Fruit fly (Drosophila melanogaster) whole organism, embryonic: Measurements from ENCODE around the gene Gr97a.

ENCODE experiments used
- ATbp ChIP-seq: fragments of 200-800 bp; sonication (Bioruptor generic); optimal IDR thresholded peaks from 2 replicates; lab custom pipeline; 2017; ENCODE audit warnings: missing biosample characterization, mild to moderate bottlenecking, missing genetic modification characterization, missing genetic modification reagents
- C15 ChIP-seq: fragments of 200-800 bp; sonication (Bioruptor generic); IDR thresholded peaks from 3 replicates; pipeline ENCODE4 v1.3.6; 2022; ENCODE audit warnings: missing biosample characterization, missing genetic modification characterization
- CG13123 ChIP-seq: fragments of 200-800 bp; sonication (Bioruptor generic); optimal IDR thresholded peaks from 2 replicates; lab custom pipeline; 2016; ENCODE audit warnings: missing biosample characterization, missing genetic modification characterization
- CG13894 ChIP-seq: fragments of 200-800 bp; sonication (Bioruptor generic); optimal IDR thresholded peaks from 3 replicates; lab custom pipeline; 2018; ENCODE audit warnings: missing biosample characterization, mild to moderate bottlenecking, missing genetic modification characterization, moderate library complexity
- CG14965 ChIP-seq: fragments of 200-800 bp; sonication (Bioruptor generic); optimal IDR thresholded peaks from 2 replicates; lab custom pipeline; 2016; ENCODE audit warnings: missing biosample characterization, missing genetic modification characterization, borderline replicate concordance
- CG15269 ChIP-seq: fragments of 200-800 bp; sonication (Bioruptor generic); optimal IDR thresholded peaks from 2 replicates; lab custom pipeline; 2018; ENCODE audit warnings: missing biosample characterization, mild to moderate bottlenecking, missing genetic modification characterization, moderate library complexity
- CG16813 ChIP-seq: fragments of 200-800 bp; sonication (Bioruptor generic); IDR thresholded peaks from 3 replicates; pipeline ENCODE4 v1.3.6; 2022; ENCODE audit warnings: missing biosample characterization, missing genetic modification characterization; ENCODE audit not compliant: partially characterized antibody
- CG17328 ChIP-seq: fragments of 200-800 bp; sonication (Bioruptor generic); IDR thresholded peaks from 2 replicates; pipeline ENCODE4 v1.3.6; 2022; ENCODE audit warnings: missing biosample characterization, missing genetic modification characterization
- CG30431 ChIP-seq: fragments of 200-800 bp; sonication (Bioruptor generic); optimal IDR thresholded peaks from 2 replicates; lab custom pipeline; 2017; ENCODE audit warnings: missing biosample characterization, missing genetic modification characterization
- CG3281 ChIP-seq: fragments of 200-800 bp; sonication (Bioruptor generic); optimal IDR thresholded peaks from 3 replicates; lab custom pipeline; 2017; ENCODE audit warnings: missing biosample characterization, mild to moderate bottlenecking, missing genetic modification characterization
- CG3407 ChIP-seq: fragments of 200-800 bp; sonication (Bioruptor generic); optimal IDR thresholded peaks from 2 replicates; lab custom pipeline; 2018; ENCODE audit warnings: missing biosample characterization, mild to moderate bottlenecking, missing genetic modification characterization
- CG4328 ChIP-seq: fragments of 200-800 bp; sonication (Bioruptor generic); optimal IDR thresholded peaks from 3 replicates; lab custom pipeline; 2017; ENCODE audit warnings: missing biosample characterization, missing genetic modification reagents, missing genetic modification characterization
- CG6272 ChIP-seq: fragments of 200-800 bp; sonication (Bioruptor generic); IDR thresholded peaks from 2 replicates; pipeline ENCODE4 v1.3.6; 2022; ENCODE audit warnings: missing biosample characterization, missing genetic modification characterization
- CG6854 ChIP-seq: fragments of 200-800 bp; sonication (Bioruptor generic); optimal IDR thresholded peaks from 3 replicates; lab custom pipeline; 2017; ENCODE audit warnings: missing biosample characterization, mild to moderate bottlenecking, missing genetic modification characterization
- CG7556 ChIP-seq: fragments of 200-800 bp; sonication (Bioruptor generic); optimal IDR thresholded peaks from 2 replicates; lab custom pipeline; 2017; ENCODE audit warnings: missing biosample characterization, mild to moderate bottlenecking, missing genetic modification characterization
- CG7786 ChIP-seq: fragments of 200-800 bp; sonication (Bioruptor generic); optimal IDR thresholded peaks from 2 replicates; lab custom pipeline; 2016; ENCODE audit warnings: missing biosample characterization, missing genetic modification characterization
- CG7928 ChIP-seq: fragments of 200-800 bp; sonication (Bioruptor generic); optimal IDR thresholded peaks from 2 replicates; lab custom pipeline; 2017; ENCODE audit warnings: missing biosample characterization, mild to moderate bottlenecking, missing genetic modification characterization
- CG8924 ChIP-seq: fragments of 200-800 bp; optimal IDR thresholded peaks from 3 replicates; lab custom pipeline; 2019; ENCODE audit warnings: missing biosample characterization, mild to moderate bottlenecking, missing genetic modification characterization, moderate library complexity
- CG9727 ChIP-seq: fragments of 200-800 bp; sonication (Bioruptor generic); optimal IDR thresholded peaks from 3 replicates; lab custom pipeline; 2017; ENCODE audit warnings: missing biosample characterization, mild to moderate bottlenecking, missing genetic modification characterization
- CHES-1-like ChIP-seq: fragments of 200-800 bp; sonication (Bioruptor generic); optimal IDR thresholded peaks from 2 replicates; lab custom pipeline; 2016; ENCODE audit warnings: missing biosample characterization, missing genetic modification characterization
- Dip3 ChIP-seq: fragments of 200-800 bp; sonication (Bioruptor generic); optimal IDR thresholded peaks from 3 replicates; lab custom pipeline; 2016; ENCODE audit warnings: missing biosample characterization, missing genetic modification characterization
- Dll ChIP-seq: fragments of 200-800 bp; sonication (Bioruptor generic); IDR thresholded peaks from 4 replicates; pipeline ENCODE4 v1.3.6; 2022; ENCODE audit warnings: missing biosample characterization, missing genetic modification characterization; ENCODE audit not compliant: partially characterized antibody
- Dp ChIP-seq: fragments of 200-800 bp; sonication (Bioruptor generic); optimal IDR thresholded peaks from 2 replicates; lab custom pipeline; 2018; ENCODE audit warnings: missing biosample characterization, mild to moderate bottlenecking, missing genetic modification characterization, moderate library complexity
- Hr3 ChIP-seq: fragments of 200-800 bp; sonication (Bioruptor generic); optimal IDR thresholded peaks from 3 replicates; lab custom pipeline; 2016; ENCODE audit warnings: missing biosample characterization, missing genetic modification characterization
- Mad ChIP-seq: fragments of 200-800 bp; sonication (Bioruptor generic); optimal IDR thresholded peaks from 2 replicates; lab custom pipeline; 2016; ENCODE audit warnings: missing biosample characterization, missing genetic modification characterization
- Neu2 ChIP-seq: fragments of 200-800 bp; sonication (Bioruptor generic); optimal IDR thresholded peaks from 3 replicates; lab custom pipeline; 2016; ENCODE audit warnings: missing biosample characterization, missing genetic modification characterization, borderline replicate concordance
- Oaz ChIP-seq: fragments of 200-800 bp; sonication (Bioruptor generic); IDR thresholded peaks from 2 replicates; pipeline ENCODE4 v1.3.6; 2022; ENCODE audit warnings: missing biosample characterization, missing genetic modification characterization
- Trl ChIP-seq, 3 experiments: fragments of >200 bp in 2 of 3; fragments of 200-800 bp in 1 of 3; sonication (Bioruptor generic) in 1 of 3; optimal IDR thresholded peaks; 2 replicates in 1 of 3; 3 replicates in 2 of 3; lab custom pipeline; 2016 to 2017; ENCODE audit warnings: missing biosample characterization in 1 of 3, missing genetic modification characterization in 1 of 3
- Usf ChIP-seq: fragments of 200-800 bp; sonication (Bioruptor generic); optimal IDR thresholded peaks from 2 replicates; lab custom pipeline; 2017; ENCODE audit warnings: missing genotype, missing biosample characterization, missing genetic modification characterization
- al ChIP-seq: fragments of 200-800 bp; sonication (Bioruptor generic); IDR thresholded peaks from 2 replicates; pipeline ENCODE4 v1.3.6; 2022; ENCODE audit warnings: missing biosample characterization, missing genetic modification characterization
- az2 ChIP-seq: fragments of 200-800 bp; sonication (Bioruptor generic); optimal IDR thresholded peaks from 3 replicates; lab custom pipeline; 2016; ENCODE audit warnings: missing biosample characterization, missing genetic modification characterization
- bowl ChIP-seq: fragments of 200-800 bp; sonication (Bioruptor generic); IDR thresholded peaks from 2 replicates; pipeline ENCODE4 v1.3.6; 2022; ENCODE audit warnings: missing biosample characterization, missing genetic modification characterization
- danr ChIP-seq: fragments of 200-800 bp; sonication (Bioruptor generic); IDR thresholded peaks from 2 replicates; pipeline ENCODE4 v1.3.6; 2022; ENCODE audit warnings: missing biosample characterization, missing genetic modification characterization
- disco-r ChIP-seq: fragments of 200-800 bp; sonication (Bioruptor generic); optimal IDR thresholded peaks from 2 replicates; lab custom pipeline; 2016; ENCODE audit warnings: missing biosample characterization, missing genetic modification characterization
- ems ChIP-seq: fragments of 200-800 bp; sonication (Bioruptor generic); optimal IDR thresholded peaks from 3 replicates; lab custom pipeline; 2016; ENCODE audit warnings: missing biosample characterization, missing genetic modification characterization
- eyg ChIP-seq: fragments of 200-800 bp; sonication (Bioruptor generic); optimal IDR thresholded peaks from 3 replicates; lab custom pipeline; 2016; ENCODE audit warnings: missing biosample characterization, missing genetic modification characterization
- gcm2 ChIP-seq: fragments of 200-800 bp; sonication (Bioruptor generic); optimal IDR thresholded peaks from 2 replicates; lab custom pipeline; 2016; ENCODE audit warnings: missing biosample characterization, missing genetic modification characterization
- gem ChIP-seq: fragments of 200-800 bp; sonication (Bioruptor generic); optimal IDR thresholded peaks from 2 replicates; lab custom pipeline; 2019; ENCODE audit warnings: missing biosample characterization, mild to moderate bottlenecking, missing genetic modification characterization, moderate library complexity
- grn ChIP-seq: fragments of 200-800 bp; sonication (Bioruptor generic); optimal IDR thresholded peaks from 3 replicates; lab custom pipeline; 2017; ENCODE audit warnings: missing biosample characterization, missing genetic modification characterization
- gsb-n ChIP-seq: fragments of 200-800 bp; sonication (Bioruptor generic); optimal IDR thresholded peaks from 3 replicates; lab custom pipeline; 2018; ENCODE audit warnings: missing biosample characterization, mild to moderate bottlenecking, missing genetic modification characterization
- gt ChIP-seq: fragments of 200-800 bp; sonication (Bioruptor generic); IDR thresholded peaks from 2 replicates; pipeline ENCODE4 v1.3.6; 2022; ENCODE audit warnings: missing biosample characterization, missing genetic modification characterization
- inv ChIP-seq: fragments of 200-800 bp; sonication (Bioruptor generic); IDR thresholded peaks from 2 replicates; pipeline ENCODE4 v1.3.6; 2022; ENCODE audit warnings: missing biosample characterization, missing genetic modification characterization; ENCODE audit not compliant: partially characterized antibody
- jumu ChIP-seq: fragments of 200-800 bp; sonication (Bioruptor generic); optimal IDR thresholded peaks from 3 replicates; lab custom pipeline; 2016; ENCODE audit warnings: missing biosample characterization, missing genetic modification characterization
- kah ChIP-seq: fragments of 200-800 bp; sonication (Bioruptor generic); optimal IDR thresholded peaks from 2 replicates; lab custom pipeline; 2018; ENCODE audit warnings: missing biosample characterization, mild to moderate bottlenecking, missing genetic modification characterization
- nerfin-1 ChIP-seq: fragments of 200-800 bp; sonication (Bioruptor generic); optimal IDR thresholded peaks from 3 replicates; lab custom pipeline; 2019; ENCODE audit warnings: missing biosample characterization, mild to moderate bottlenecking, missing genetic modification characterization, moderate library complexity
- otp ChIP-seq: fragments of 200-800 bp; sonication (Bioruptor generic); IDR thresholded peaks from 3 replicates; pipeline ENCODE4, ENCODE4 v1.3.6; 2022; ENCODE audit warnings: missing biosample characterization, missing genetic modification characterization
- p53 ChIP-seq: fragments of 200-800 bp; sonication (Bioruptor generic); optimal IDR thresholded peaks from 2 replicates; lab custom pipeline; 2016; ENCODE audit warnings: missing biosample characterization, missing genetic modification characterization
- pita ChIP-seq: fragments of 200-800 bp; sonication (Bioruptor generic); optimal IDR thresholded peaks from 2 replicates; lab custom pipeline; 2017; ENCODE audit warnings: missing biosample characterization, mild to moderate bottlenecking, missing genetic modification characterization
- repo ChIP-seq: fragments of 200-800 bp; sonication (Bioruptor generic); optimal IDR thresholded peaks from 2 replicates; lab custom pipeline; 2016; ENCODE audit warnings: missing biosample characterization, missing genetic modification characterization
- toy ChIP-seq: fragments of 200-800 bp; sonication (Bioruptor generic); IDR thresholded peaks from 2 replicates; pipeline ENCODE4 v1.3.6; 2022; ENCODE audit warnings: missing biosample characterization, missing genetic modification characterization
- zf30C ChIP-seq: fragments of 200-800 bp; sonication (Bioruptor generic); optimal IDR thresholded peaks from 3 replicates; lab custom pipeline; 2018; ENCODE audit warnings: missing biosample characterization, mild to moderate bottlenecking, missing genetic modification characterization

Gr97a gene

DNA sequence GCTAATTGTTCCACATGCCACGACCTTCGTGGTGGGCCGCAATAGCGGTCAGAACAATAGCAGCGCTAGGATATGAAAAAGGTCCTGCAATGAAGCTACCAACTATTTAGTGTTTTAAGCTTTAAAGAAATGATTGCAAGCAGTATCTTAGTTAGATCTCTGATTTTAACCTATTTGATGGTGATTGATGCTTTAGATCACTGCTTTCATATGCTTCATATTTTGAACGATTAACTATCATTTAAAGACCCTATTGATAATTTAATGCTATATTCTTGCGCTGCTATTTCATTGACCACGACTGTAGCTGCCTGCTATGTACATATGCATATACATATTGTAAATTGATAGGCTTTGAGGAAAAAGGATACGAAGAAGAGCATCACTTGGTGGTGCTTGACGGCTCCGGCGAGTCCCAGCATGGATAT lies 2.5 kb downstream of the Gr97a start (continued):
- TF ChIP-seq CG7928 (GFP tag; lab: Kevin White, UChicago) (no peak), danr (GFP tag; lab: Robert Waterston, UW) (peak; percentile 63), Neu2 (GFP tag; lab: Kevin White, UChicago) (peak; percentile 53), Trl (optimal IDR thresholded peaks at IDR 0.05; lab: Kevin White, UChicago) (no peak), Trl (GFP tag; optimal IDR thresholded peaks at IDR 0.05; lab: Kevin White, UChicago) (peak; percentile 16), gcm2 (GFP tag; lab: Kevin White, UChicago) (no peak), CG4328 (no peak), grn (GFP tag; lab: Kevin White, UChicago) (no peak), pita (no peak), CG9727 (peak; percentile 90), inv (GFP tag; lab: Robert Waterston, UW) (no peak), disco-r (GFP tag; lab: Kevin White, UChicago) (no peak), CG8924 (tag; lab: Kevin White, UChicago) (peak; percentile 79), CG3281 (GFP tag; lab: Kevin White, UChicago) (peak; percentile 82), CG3407 (GFP tag; lab: Kevin White, UChicago) (peak; percentile 16), CG30431 (GFP tag; lab: Kevin White, UChicago) (no peak), repo (GFP tag; lab: Kevin White, UChicago) (peak; percentile 70), CG13123 (no peak), Mad (no peak), CG6854 (GFP tag; lab: Kevin White, UChicago) (peak; percentile 53), gt (GFP tag; lab: Robert Waterston, UW) (no peak), Dll (GFP tag; lab: Robert Waterston, UW) (no peak), jumu (peak; percentile 55), zf30C (GFP tag; lab: Kevin White, UChicago) (no peak), p53 (peak; percentile 31), Oaz (no peak), CG16813 (GFP tag; lab: Robert Waterston, UW) (no peak), CG7786 (GFP tag; lab: Kevin White, UChicago) (peak; percentile 8), CG13894 (tag; lab: Kevin White, UChicago) (peak; percentile 19), C15 (peak; percentile 6; the same call in 1 of the 3 replicates), bowl (GFP tag; lab: Robert Waterston, UW) (no peak), Dp (GFP tag; lab: Kevin White, UChicago) (no peak), Hr3 (GFP tag; lab: Kevin White, UChicago) (no peak), CG6272 (no peak), CG7556 (GFP tag; lab: Kevin White, UChicago) (peak; percentile 52), Dip3 (GFP tag; lab: Kevin White, UChicago) (peak; percentile 41), Usf (no peak), CG17328 (no peak), CG14965 (GFP tag; lab: Kevin White, UChicago) (peak; percentile 27), eyg (GFP tag; lab: Kevin White, UChicago) (no peak), gem (peak; percentile 64), nerfin-1 (tag; lab: Kevin White, UChicago) (peak; percentile 67), toy (GFP tag; lab: Robert Waterston, UW) (no peak), ATbp (peak; percentile 27), al (GFP tag; lab: Robert Waterston, UW) (no peak), otp (no peak), gsb-n (tag; lab: Kevin White, UChicago) (no peak), kah (GFP tag; lab: Kevin White, UChicago) (peak; percentile 56), ems (GFP tag; lab: Kevin White, UChicago) (peak; percentile 55), az2 (GFP tag; lab: Kevin White, UChicago) (peak; percentile 12), CHES-1-like (GFP tag; lab: Kevin White, UChicago) (peak; percentile 34), CG15269 (tag; lab: Kevin White, UChicago) (peak; percentile 34)
